Worm (Caenorhabditis elegans) whole organism, midembryonic: ENCODE measurements around the gene Y48A6B.14.
A peak's percentile ranks its signal among the peaks of the same experiment; 100 is the strongest.

Source experiments
- T22C8.4 ChIP-seq: fragments of 200-800 bp; sonication (Bioruptor generic); IDR thresholded peaks from 2 replicates; pipeline ENCODE4 v1.3.6; 2022; ENCODE audit warnings: missing genetic modification characterization, missing compliant biosample characterization
- cog-1 ChIP-seq: sonication (generic microtip); optimal IDR thresholded peaks from 2 replicates; lab custom pipeline; 2016; ENCODE audit warnings: missing genetic modification characterization, missing compliant biosample characterization
- flt-1 ChIP-seq: fragments of 200-800 bp; sonication (Bioruptor generic); IDR thresholded peaks from 2 replicates; pipeline ENCODE4 v1.3.6; 2022; ENCODE audit warnings: missing genetic modification characterization, missing compliant biosample characterization
- klf-2 ChIP-seq: fragments of 200-800 bp; sonication (Bioruptor generic); conservative IDR thresholded peaks from 2 replicates; pipeline ENCODE4 v1.3.6; 2022; ENCODE audit warnings: missing genetic modification reagents, missing genetic modification characterization, missing compliant biosample characterization
- med-1 ChIP-seq: sonication (generic microtip); optimal IDR thresholded peaks from 2 replicates; lab custom pipeline; 2017; ENCODE audit warnings: missing genetic modification characterization, mild to moderate bottlenecking, missing compliant biosample characterization, antibody characterized with exemption, missing genetic modification reagents; ENCODE audit not compliant: insufficient read depth
- ref-1 ChIP-seq: fragments of 200-800 bp; sonication (Bioruptor generic); conservative IDR thresholded peaks from 2 replicates; pipeline ENCODE4 v1.3.6; 2022; ENCODE audit warnings: missing genetic modification reagents, missing genetic modification characterization, missing compliant biosample characterization
- tab-1 ChIP-seq: fragments of 200-800 bp; sonication (Bioruptor generic); IDR thresholded peaks from 2 replicates; pipeline ENCODE4 v1.3.6; 2022; ENCODE audit warnings: missing genetic modification characterization, missing compliant biosample characterization
- ztf-23 ChIP-seq: fragments of 200-800 bp; sonication (Bioruptor generic); IDR thresholded peaks from 2 replicates; pipeline ENCODE4 v1.3.6; 2022; ENCODE audit warnings: missing genetic modification reagents, missing genetic modification characterization, missing compliant biosample characterization
- ztf-29 ChIP-seq: fragments of 200-800 bp; sonication (Bioruptor generic); IDR thresholded peaks from 2 replicates; pipeline ENCODE4 v1.3.6; 2022; ENCODE audit warnings: missing genetic modification reagents, missing genetic modification characterization, missing compliant biosample characterization

Y48A6B.14 gene

DNA sequence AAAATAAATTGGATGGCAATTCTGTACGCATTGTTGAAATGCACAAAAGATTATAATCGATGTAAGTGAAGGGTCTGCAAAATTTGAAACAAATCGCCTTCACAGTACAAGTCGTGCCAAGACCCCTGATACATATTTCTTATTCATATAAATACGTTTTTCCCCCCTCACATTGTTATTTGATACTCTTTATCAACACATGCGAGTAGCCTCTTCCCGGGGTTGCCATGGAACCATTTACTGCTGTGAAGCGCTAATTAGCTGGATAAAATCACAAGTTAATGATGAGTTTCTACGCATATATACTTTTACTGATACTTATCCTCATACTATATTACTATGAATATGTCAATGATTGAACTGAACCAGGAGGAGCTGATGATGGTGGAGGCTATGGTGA is at the start of gene Y48A6B.14:
Gene Y48A6B.14, plus strand, starts transcription at position 301 of the 400 bp plus-strand sequence.
- TF ChIP-seq cog-1 (no peak), med-1 (no peak), tab-1 (GFP tag; lab: Robert Waterston, UW) (no peak), flt-1 (GFP tag; lab: Robert Waterston, UW) (no peak), ztf-23 (GFP tag; lab: Robert Waterston, UW) (no peak), klf-2 (GFP tag; lab: Robert Waterston, UW) (no peak)

DNA sequence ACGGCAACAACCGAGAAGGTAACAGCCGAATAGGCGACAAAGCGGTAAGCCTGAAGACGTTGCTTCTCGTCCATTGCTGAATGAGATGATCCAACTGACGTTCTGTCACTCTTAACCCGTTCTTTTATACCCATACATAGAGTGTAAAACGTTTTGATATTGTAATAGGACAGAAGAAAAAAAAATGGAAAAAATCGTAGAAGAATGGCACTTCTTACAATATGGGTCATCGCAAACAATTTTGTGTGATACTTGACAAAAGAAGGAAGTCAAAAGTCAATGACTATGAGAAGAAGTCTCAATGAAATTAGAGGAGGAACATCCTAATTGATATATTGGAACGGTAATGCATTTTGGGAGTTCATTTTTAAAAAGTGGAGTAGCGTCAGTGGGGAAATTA is 48.3 kb upstream of the Y48A6B.14 start, which contains the start of gene col-92:
Gene col-92, minus strand, starts transcription at position 101 of the 400 bp plus-strand sequence.
- no peak for TF ChIP-seq cog-1
- TF ChIP-seq flt-1 (GFP tag; lab: Robert Waterston, UW), result no peak
- no peak for TF ChIP-seq T22C8.4 (GFP tag; lab: Robert Waterston, UW)
- no peak for TF ChIP-seq klf-2 (GFP tag; lab: Robert Waterston, UW)
- TF ChIP-seq ztf-29 (GFP tag; lab: Robert Waterston, UW), result no peak
- no peak for TF ChIP-seq ztf-23 (GFP tag; lab: Robert Waterston, UW)
- no peak for TF ChIP-seq med-1
- no peak for TF ChIP-seq ref-1 (GFP tag; lab: Robert Waterston, UW)
- no peak for TF ChIP-seq tab-1 (GFP tag; lab: Robert Waterston, UW)

- TF ChIP-seq ref-1 (GFP tag; lab: Robert Waterston, UW), result no peak
- TF ChIP-seq T22C8.4 (GFP tag; lab: Robert Waterston, UW), result no peak
- no peak for TF ChIP-seq cog-1
- TF ChIP-seq med-1, result no peak
- no peak for TF ChIP-seq flt-1 (GFP tag; lab: Robert Waterston, UW)
- no peak for TF ChIP-seq ztf-29 (GFP tag; lab: Robert Waterston, UW)
- no peak for TF ChIP-seq ztf-23 (GFP tag; lab: Robert Waterston, UW)
- TF ChIP-seq klf-2 (GFP tag; lab: Robert Waterston, UW), result no peak
Observed at ce11 chrIII:10985559-10986036, 45.8 kb upstream of the Y48A6B.14 start, which contains the start of gene col-93. Gene col-93, minus strand, starts transcription at chrIII:10985609.

- TF ChIP-seq klf-2 (GFP tag; lab: Robert Waterston, UW) (no peak), tab-1 (GFP tag; lab: Robert Waterston, UW) (no peak), ztf-29 (GFP tag; lab: Robert Waterston, UW) (no peak), med-1 (no peak), flt-1 (GFP tag; lab: Robert Waterston, UW) (no peak), cog-1 (no peak), ztf-23 (GFP tag; lab: Robert Waterston, UW) (no peak), T22C8.4 (GFP tag; lab: Robert Waterston, UW) (no peak), ref-1 (GFP tag; lab: Robert Waterston, UW) (no peak)
Observed at ce11 chrIII:10987561-10988184, 43.7 kb upstream of the Y48A6B.14 start, which contains the start of gene col-94. Gene col-94, minus strand, starts transcription at chrIII:10987873.

- TF ChIP-seq cog-1 (peak; percentile 96), klf-2 (GFP tag; lab: Robert Waterston, UW) (peak; percentile 96), med-1 (peak; percentile 66), ztf-23 (GFP tag; lab: Robert Waterston, UW) (peak; percentile 97), tab-1 (GFP tag; lab: Robert Waterston, UW) (peak; percentile 94), flt-1 (GFP tag; lab: Robert Waterston, UW) (peak; percentile 96), ref-1 (GFP tag; lab: Robert Waterston, UW) (peak; percentile 91), ztf-29 (GFP tag; lab: Robert Waterston, UW) (peak; percentile 93), T22C8.4 (GFP tag; lab: Robert Waterston, UW) (peak; percentile 92)
Observed at ce11 chrIII:10989491-10990032, 41.8 kb upstream of the Y48A6B.14 start.

DNA sequence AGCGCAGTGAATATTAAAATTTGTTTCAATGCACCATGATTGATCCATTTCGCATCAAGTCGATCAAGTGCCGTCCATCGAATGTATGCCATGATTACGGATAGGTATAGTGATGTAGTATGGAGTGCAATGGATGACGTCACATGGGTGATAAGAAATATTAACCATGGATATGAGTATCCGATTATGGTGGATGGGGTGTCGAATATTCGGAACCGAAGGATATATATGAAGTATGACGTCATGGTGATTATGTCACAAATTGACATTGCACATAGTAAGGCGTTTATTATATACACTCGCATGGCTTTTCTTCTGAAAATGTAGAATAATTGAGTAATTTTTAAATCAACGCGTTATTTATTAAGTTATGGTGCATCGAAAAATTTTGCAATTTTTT is 37.3 kb upstream of the Y48A6B.14 start:
- no peak for TF ChIP-seq ref-1 (GFP tag; lab: Robert Waterston, UW)
- no peak for TF ChIP-seq flt-1 (GFP tag; lab: Robert Waterston, UW)
- no peak for TF ChIP-seq T22C8.4 (GFP tag; lab: Robert Waterston, UW)
- TF ChIP-seq ztf-23 (GFP tag; lab: Robert Waterston, UW), result no peak
- TF ChIP-seq klf-2 (GFP tag; lab: Robert Waterston, UW), result no peak
- TF ChIP-seq cog-1, result no peak
- TF ChIP-seq ztf-29 (GFP tag; lab: Robert Waterston, UW), result no peak
- TF ChIP-seq med-1, result no peak
- no peak for TF ChIP-seq tab-1 (GFP tag; lab: Robert Waterston, UW)

DNA sequence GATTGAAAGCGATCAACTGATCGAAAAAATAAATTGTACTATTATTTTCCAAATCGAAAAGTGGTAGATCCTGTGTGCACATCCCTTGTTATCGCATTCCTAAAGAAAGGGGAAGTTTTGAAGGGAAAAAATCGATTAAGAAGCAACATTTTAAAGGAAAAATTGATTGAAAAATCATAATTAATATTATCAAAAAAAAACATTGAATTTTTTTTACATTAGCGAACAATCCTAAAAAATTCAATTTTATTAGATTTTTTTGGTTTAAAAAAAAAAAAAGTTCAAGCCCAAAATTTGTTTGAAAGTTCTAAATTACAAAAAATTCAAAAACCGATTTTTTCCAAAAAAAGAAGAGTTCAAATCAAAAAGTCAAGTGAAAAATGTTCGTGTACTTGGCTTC is 36.3 kb upstream of the Y48A6B.14 start, which contains the start of gene dmsr-5:
Gene dmsr-5, minus strand, starts transcription at position 101 of the 400 bp plus-strand sequence.
- no peak for TF ChIP-seq ref-1 (GFP tag; lab: Robert Waterston, UW)
- TF ChIP-seq flt-1 (GFP tag; lab: Robert Waterston, UW), result no peak
- no peak for TF ChIP-seq ztf-29 (GFP tag; lab: Robert Waterston, UW)
- no peak for TF ChIP-seq tab-1 (GFP tag; lab: Robert Waterston, UW)
- no peak for TF ChIP-seq T22C8.4 (GFP tag; lab: Robert Waterston, UW)
- TF ChIP-seq ztf-23 (GFP tag; lab: Robert Waterston, UW), result no peak
- TF ChIP-seq cog-1, result no peak
- TF ChIP-seq klf-2 (GFP tag; lab: Robert Waterston, UW), result no peak
- no peak for TF ChIP-seq med-1

ce11 chrIII:11002808-11003207 is 28.6 kb upstream of the Y48A6B.14 start:
- TF ChIP-seq ztf-23 (GFP tag; lab: Robert Waterston, UW) (no peak), ref-1 (GFP tag; lab: Robert Waterston, UW) (no peak), med-1 (no peak), cog-1 (no peak), klf-2 (GFP tag; lab: Robert Waterston, UW) (no peak), T22C8.4 (GFP tag; lab: Robert Waterston, UW) (no peak), tab-1 (GFP tag; lab: Robert Waterston, UW) (no peak), ztf-29 (GFP tag; lab: Robert Waterston, UW) (no peak), flt-1 (GFP tag; lab: Robert Waterston, UW) (no peak)
